Worm (Caenorhabditis elegans) whole organism, young adult: ENCODE data around the gene rpt-2.

ENCODE experiments used
- B0019.2 ChIP-seq: fragments of 200-800 bp; sonication (Bioruptor generic); conservative IDR thresholded peaks from 2 replicates; pipeline ENCODE4 v1.3.6; 2022; ENCODE audit warnings: missing genetic modification reagents, missing genetic modification characterization, missing compliant biosample characterization
- B0035.1 ChIP-seq: sonication (generic microtip); optimal IDR thresholded peaks from 2 replicates; lab custom pipeline; 2016; ENCODE audit warnings: missing genetic modification characterization, mild to moderate bottlenecking, missing compliant biosample characterization, missing genotype, missing genetic modification reagents
- B0336.3 ChIP-seq: fragments of 200-800 bp; sonication (Bioruptor generic); IDR thresholded peaks from 2 replicates; pipeline ENCODE4 v1.3.6; 2022; ENCODE audit warnings: missing genetic modification characterization, missing compliant biosample characterization
- F22D6.2 ChIP-seq: sonication (generic microtip); optimal IDR thresholded peaks from 2 replicates; lab custom pipeline; 2016; ENCODE audit warnings: mild to moderate bottlenecking, missing genetic modification characterization, missing compliant biosample characterization
- F23B12.7 ChIP-seq: sonication (generic microtip); optimal IDR thresholded peaks from 2 replicates; lab custom pipeline; 2017; ENCODE audit warnings: missing genetic modification characterization, mild to moderate bottlenecking, missing compliant biosample characterization, antibody characterized with exemption, moderate library complexity; ENCODE audit not compliant: insufficient read depth
- F33H1.4 ChIP-seq: fragments of 200-800 bp; sonication (Bioruptor generic); IDR thresholded peaks from 2 replicates; pipeline ENCODE4 v1.3.6; 2022; ENCODE audit warnings: missing genetic modification reagents, missing genetic modification characterization, missing compliant biosample characterization
- F37B4.10 ChIP-seq: fragments of 200-800 bp; sonication (Bioruptor generic); IDR thresholded peaks from 2 replicates; pipeline ENCODE4 v1.3.6; 2022; ENCODE audit warnings: missing genetic modification characterization, missing compliant biosample characterization
- F57A8.1 ChIP-seq: fragments of 200-800 bp; sonication (Bioruptor generic); optimal IDR thresholded peaks from 2 replicates; lab custom pipeline; 2018; ENCODE audit warnings: mild to moderate bottlenecking, missing genetic modification characterization, moderate library complexity, missing compliant biosample characterization
- T07F8.4 ChIP-seq: sonication (generic microtip); optimal IDR thresholded peaks from 2 replicates; lab custom pipeline; 2016; ENCODE audit warnings: mild to moderate bottlenecking, missing genetic modification characterization, moderate library complexity, missing compliant biosample characterization
- T26A5.8 ChIP-seq: sonication (generic microtip); optimal IDR thresholded peaks from 2 replicates; lab custom pipeline; 2016; ENCODE audit warnings: missing genetic modification characterization, missing compliant biosample characterization
- Y53F4B.3 ChIP-seq: fragments of 200-800 bp; sonication (Bioruptor generic); IDR thresholded peaks from 2 replicates; pipeline ENCODE4 v1.3.6; 2022; ENCODE audit warnings: missing genetic modification reagents, missing genetic modification characterization, missing compliant biosample characterization
- Y56A3A.18 ChIP-seq: fragments of 200-800 bp; sonication (Bioruptor generic); IDR thresholded peaks from 2 replicates; pipeline ENCODE4 v1.3.6; 2022; ENCODE audit warnings: missing genetic modification reagents, missing genetic modification characterization, missing compliant biosample characterization
- Y67H2A.10 ChIP-seq: fragments of 200-800 bp; sonication (Bioruptor generic); conservative IDR thresholded peaks from 2 replicates; pipeline ENCODE4 v1.3.6; 2022; ENCODE audit warnings: missing genetic modification reagents, missing genetic modification characterization, missing compliant biosample characterization
- akir-1 ChIP-seq: fragments of 200-800 bp; sonication (Bioruptor generic); optimal IDR thresholded peaks from 2 replicates; lab custom pipeline; 2018; ENCODE audit warnings: mild to moderate bottlenecking, missing genetic modification characterization, moderate library complexity, missing compliant biosample characterization
- aptf-3 ChIP-seq: fragments of 200-800 bp; sonication (Bioruptor generic); IDR thresholded peaks from 2 replicates; pipeline ENCODE4 v1.3.6; 2022; ENCODE audit warnings: missing genetic modification characterization, missing compliant biosample characterization
- atf-7 ChIP-seq: sonication (generic microtip); optimal IDR thresholded peaks from 2 replicates; lab custom pipeline; 2017; ENCODE audit warnings: mild to moderate bottlenecking, missing genetic modification characterization, missing compliant biosample characterization
- attf-3 ChIP-seq: fragments of 200-800 bp; sonication (Bioruptor generic); conservative IDR thresholded peaks from 2 replicates; pipeline ENCODE4 v1.3.6; 2022; ENCODE audit warnings: missing genetic modification reagents, missing genetic modification characterization, missing compliant biosample characterization
- attf-6 ChIP-seq: fragments of 200-800 bp; sonication (Bioruptor generic); IDR thresholded peaks from 2 replicates; pipeline ENCODE4 v1.3.6; 2022; ENCODE audit warnings: missing genetic modification reagents, missing genetic modification characterization, missing compliant biosample characterization
- ceh-27 ChIP-seq: fragments of 200-800 bp; sonication (Bioruptor generic); optimal IDR thresholded peaks from 2 replicates; lab custom pipeline; 2018; ENCODE audit warnings: mild to moderate bottlenecking, missing genetic modification characterization, moderate library complexity, missing compliant biosample characterization
- ceh-40 ChIP-seq: fragments of 200-800 bp; sonication (Bioruptor generic); IDR thresholded peaks from 2 replicates; pipeline ENCODE4 v1.3.6; 2022; ENCODE audit warnings: missing genetic modification characterization, missing compliant biosample characterization
- ceh-58 ChIP-seq: fragments of 200-800 bp; sonication (Bioruptor generic); IDR thresholded peaks from 2 replicates; pipeline ENCODE4 v1.3.6; 2022; ENCODE audit warnings: missing genetic modification characterization, missing compliant biosample characterization
- ceh-91 ChIP-seq: fragments of 200-800 bp; sonication (Bioruptor generic); IDR thresholded peaks from 2 replicates; pipeline ENCODE4 v1.3.6; 2022; ENCODE audit warnings: missing genetic modification reagents, missing genetic modification characterization, missing compliant biosample characterization
- chd-7 ChIP-seq: sonication (generic microtip); optimal IDR thresholded peaks from 2 replicates; lab custom pipeline; 2016; ENCODE audit warnings: mild to moderate bottlenecking, missing genetic modification characterization, moderate library complexity, missing compliant biosample characterization
- dpl-1 ChIP-seq: fragments of 150-350 bp; optimal IDR thresholded peaks from 2 replicates; lab custom pipeline; 2014; ENCODE audit warnings: missing biosample characterization, missing genetic modification reagents, missing genetic modification characterization
- efl-1 ChIP-seq: fragments of 150-350 bp; optimal IDR thresholded peaks from 2 replicates; lab custom pipeline; 2014; ENCODE audit warnings: missing biosample characterization, missing genetic modification reagents, missing genetic modification characterization
- hlh-26 ChIP-seq: fragments of 200-800 bp; sonication (Bioruptor generic); conservative IDR thresholded peaks from 2 replicates; pipeline ENCODE4 v1.3.6; 2022; ENCODE audit warnings: missing genetic modification reagents, missing genetic modification characterization, missing compliant biosample characterization
- hmg-1.2 ChIP-seq: fragments of 200-800 bp; sonication (Bioruptor generic); IDR thresholded peaks from 2 replicates; pipeline ENCODE4 v1.3.6; 2022; ENCODE audit warnings: missing genetic modification reagents, missing genetic modification characterization, missing compliant biosample characterization
- hrde-1 ChIP-seq: sonication (generic microtip); optimal IDR thresholded peaks from 2 replicates; lab custom pipeline; 2016; ENCODE audit warnings: missing genetic modification characterization, mild to moderate bottlenecking, missing compliant biosample characterization, moderate library complexity, missing genotype, missing genetic modification reagents, borderline replicate concordance
- hsf-1 ChIP-seq: fragments of 200-800 bp; sonication (Bioruptor generic); IDR thresholded peaks from 2 replicates; pipeline ENCODE4 v1.3.6; 2022; ENCODE audit warnings: missing genetic modification reagents, missing genetic modification characterization, missing compliant biosample characterization
- let-526 ChIP-seq: fragments of 200-800 bp; sonication (Bioruptor generic); IDR thresholded peaks from 2 replicates; pipeline ENCODE4 v1.3.6; 2022; ENCODE audit warnings: missing genetic modification reagents, missing genetic modification characterization, missing compliant biosample characterization
- lin-26 ChIP-seq: fragments of 200-800 bp; sonication (Bioruptor generic); IDR thresholded peaks from 2 replicates; pipeline ENCODE4 v1.3.6; 2022; ENCODE audit warnings: missing genetic modification reagents, missing genetic modification characterization, missing compliant biosample characterization
- madf-3 ChIP-seq: fragments of 200-800 bp; sonication (Bioruptor generic); IDR thresholded peaks from 2 replicates; pipeline ENCODE4 v1.3.6; 2022; ENCODE audit warnings: missing genetic modification reagents, missing genetic modification characterization, missing compliant biosample characterization
- madf-6 ChIP-seq: fragments of 200-800 bp; sonication (Bioruptor generic); IDR thresholded peaks from 2 replicates; pipeline ENCODE4 v1.3.6; 2022; ENCODE audit warnings: missing genetic modification reagents, missing genetic modification characterization, missing compliant biosample characterization
- mes-4 ChIP-seq: sonication (generic microtip); optimal IDR thresholded peaks from 2 replicates; lab custom pipeline; 2016; ENCODE audit warnings: missing genotype, missing genetic modification characterization, missing compliant biosample characterization
- nfyb-1 ChIP-seq: fragments of 200-800 bp; sonication (Bioruptor generic); IDR thresholded peaks from 2 replicates; pipeline ENCODE4 v1.3.6; 2022; ENCODE audit warnings: missing genetic modification reagents, missing genetic modification characterization, missing compliant biosample characterization
- nhr-120 ChIP-seq: fragments of 200-800 bp; sonication (Bioruptor generic); IDR thresholded peaks from 2 replicates; pipeline ENCODE4 v1.3.6; 2022; ENCODE audit warnings: missing genetic modification characterization, missing compliant biosample characterization
- nhr-90 ChIP-seq: sonication (generic microtip); optimal IDR thresholded peaks from 2 replicates; lab custom pipeline; 2016; ENCODE audit warnings: missing genotype, mild to moderate bottlenecking, missing genetic modification characterization, missing compliant biosample characterization
- pha-4 ChIP-seq: fragments of 150-350 bp; sonication (generic microtip); optimal IDR thresholded peaks from 2 replicates; lab custom pipeline; 2014; ENCODE audit warnings: missing biosample characterization, missing genetic modification reagents, missing genetic modification characterization
- sdz-38 ChIP-seq: sonication (generic microtip); optimal IDR thresholded peaks from 2 replicates; lab custom pipeline; 2016; ENCODE audit warnings: missing genotype, missing genetic modification characterization, missing compliant biosample characterization
- snpc-1.1 ChIP-seq: sonication (generic microtip); optimal IDR thresholded peaks from 2 replicates; lab custom pipeline; 2017; ENCODE audit warnings: missing genetic modification characterization, mild to moderate bottlenecking, missing compliant biosample characterization, antibody characterized with exemption, moderate library complexity, missing genotype, missing genetic modification reagents; ENCODE audit not compliant: insufficient read depth
- snpc-4 ChIP-seq, 5 experiments: fragments of 150-350 bp in 1 of 5; sonication (generic microtip) in 4 of 5; optimal IDR thresholded peaks; 2 replicates each; lab custom pipeline; 2014 to 2018; ENCODE audit warnings: missing genetic modification characterization in 5 of 5, missing biosample characterization in 3 of 5, antibody characterized with exemption in 2 of 5, mild to moderate bottlenecking in 2 of 5, missing compliant biosample characterization in 2 of 5, missing genotype in 2 of 5, moderate library complexity in 2 of 5, missing genetic modification reagents in 1 of 5
- somi-1 ChIP-seq: fragments of 200-800 bp; sonication (Bioruptor generic); optimal IDR thresholded peaks from 2 replicates; lab custom pipeline; 2018; ENCODE audit warnings: mild to moderate bottlenecking, missing genetic modification characterization, missing compliant biosample characterization
- tbx-9 ChIP-seq: sonication (generic microtip); optimal IDR thresholded peaks from 2 replicates; lab custom pipeline; 2016; ENCODE audit warnings: borderline replicate concordance, missing genetic modification characterization, inconsistent platforms, missing compliant biosample characterization
- tlf-1 ChIP-seq: fragments of 200-800 bp; sonication (Bioruptor generic); optimal IDR thresholded peaks from 2 replicates; lab custom pipeline; 2018; ENCODE audit warnings: mild to moderate bottlenecking, missing genetic modification characterization, missing compliant biosample characterization
- zim-3 ChIP-seq: sonication (generic microtip); optimal IDR thresholded peaks from 2 replicates; lab custom pipeline; 2017; ENCODE audit warnings: mild to moderate bottlenecking, missing genetic modification characterization, moderate library complexity, missing compliant biosample characterization
- ztf-22 ChIP-seq: fragments of 200-800 bp; sonication (Bioruptor generic); optimal IDR thresholded peaks from 2 replicates; lab custom pipeline; 2018; ENCODE audit warnings: mild to moderate bottlenecking, missing genetic modification characterization, moderate library complexity, missing compliant biosample characterization
- ztf-25 ChIP-seq: fragments of 200-800 bp; sonication (Bioruptor generic); IDR thresholded peaks from 2 replicates; pipeline ENCODE4 v1.3.6; 2022; ENCODE audit warnings: missing genetic modification reagents, missing genetic modification characterization, missing compliant biosample characterization
- ztf-28 ChIP-seq: fragments of 200-800 bp; sonication (Bioruptor generic); IDR thresholded peaks from 2 replicates; pipeline ENCODE4 v1.3.6; 2022; ENCODE audit warnings: missing genetic modification reagents, missing genetic modification characterization, missing compliant biosample characterization
- ztf-3 ChIP-seq: fragments of 200-800 bp; sonication (Bioruptor generic); optimal IDR thresholded peaks from 2 replicates; lab custom pipeline; 2018; ENCODE audit warnings: mild to moderate bottlenecking, missing genetic modification characterization, missing compliant biosample characterization

The rpt-2 gene

ce11 chrV:6017630-6018029, at the start of gene rpt-2, which contains the start of gene aps-1:
Gene rpt-2, minus strand, starts transcription at chrV:6017669.
Gene aps-1, plus strand, starts transcription at chrV:6017970.
- TF ChIP-seq B0019.2 (no peak), aptf-3 (GFP tag; lab: Robert Waterston, UW) (no peak), dpl-1 (no peak), tbx-9 (tag; lab: Kevin White, UChicago) (no peak), attf-3 (GFP tag; lab: Robert Waterston, UW) (peak; percentile 99), Y53F4B.3 (GFP tag; lab: Robert Waterston, UW) (no peak), attf-6 (no peak), T07F8.4 (tag; lab: Kevin White, UChicago) (no peak), madf-3 (GFP tag; lab: Robert Waterston, UW) (no peak), B0035.1 (tag; lab: Kevin White, UChicago) (no peak), madf-6 (GFP tag; lab: Robert Waterston, UW) (no peak), tlf-1 (no peak), akir-1 (no peak), hrde-1 (no peak), hmg-1.2 (GFP tag; lab: Robert Waterston, UW) (peak; percentile 48; the same call in 1 of the 2 replicates), F37B4.10 (GFP tag; lab: Robert Waterston, UW) (no peak), ceh-91 (no peak), nhr-120 (GFP tag; lab: Robert Waterston, UW) (no peak), F23B12.7 (peak; percentile 32), ceh-27 (no peak), hsf-1 (GFP tag; lab: Robert Waterston, UW) (no peak), T26A5.8 (tag; lab: Kevin White, UChicago) (no peak), ztf-22 (GFP tag; lab: Kevin White, UChicago) (no peak), sdz-38 (no peak), Y67H2A.10 (GFP tag; lab: Robert Waterston, UW) (no peak), pha-4 (tag; lab: Kevin White, UChicago) (no peak), zim-3 (no peak), snpc-1.1 (tag; lab: Kevin White, UChicago) (no peak), ceh-40 (no peak), B0336.3 (no peak), mes-4 (no peak), lin-26 (no peak), somi-1 (GFP tag; lab: Kevin White, UChicago) (no peak), nfyb-1 (GFP tag; lab: Robert Waterston, UW) (no peak), hlh-26 (GFP tag; lab: Robert Waterston, UW) (no peak), F57A8.1 (GFP tag; lab: Kevin White, UChicago) (no peak), ztf-25 (GFP tag; lab: Robert Waterston, UW) (no peak), F33H1.4 (GFP tag; lab: Robert Waterston, UW) (no peak; the same call in 1 of the 2 replicates), F22D6.2 (tag; lab: Kevin White, UChicago) (no peak), ztf-3 (no peak), let-526 (GFP tag; lab: Robert Waterston, UW) (no peak), ztf-28 (GFP tag; lab: Robert Waterston, UW) (no peak), chd-7 (tag; lab: Kevin White, UChicago) (no peak), ceh-58 (GFP tag; lab: Robert Waterston, UW) (no peak), Y56A3A.18 (GFP tag; lab: Robert Waterston, UW) (no peak), nhr-90 (tag; lab: Kevin White, UChicago) (no peak), efl-1 (GFP tag; lab: Kevin White, UChicago) (peak; percentile 7), snpc-4 (GFP tag; optimal IDR thresholded peaks at IDR 0.05; lab: Kevin White, UChicago) (no peak), snpc-4 (tag; optimal IDR thresholded peaks at IDR 0.05; lab: Kevin White, UChicago) (peak in 3 of 4 experiments; percentile 3 to 66 (median 22)), atf-7 (tag; lab: Kevin White, UChicago) (no peak)
